Worm (Caenorhabditis elegans): ENCODE measurements around the gene sdz-20.

ce11 chrIII:13380881-13381280 lies 47.0 kb downstream of the sdz-20 start:
- TF ChIP-seq ceh-32 (tag; optimal IDR thresholded peaks at IDR 0.05; ENCODE audit: poor library complexity): no peak
- no peak for TF ChIP-seq R02D3.7 (tag; optimal IDR thresholded peaks at IDR 0.05)
- TF ChIP-seq egl-27 (tag; optimal IDR thresholded peaks at IDR 0.05): no peak
- no peak for TF ChIP-seq lin-29 (GFP tag; IDR thresholded peaks at IDR 0.05)
- no peak for TF ChIP-seq unc-62 (GFP tag; optimal IDR thresholded peaks at IDR 0.05 in 1 of 2)
- no peak for TF ChIP-seq unc-62 (tag; optimal IDR thresholded peaks at IDR 0.05)
- TF ChIP-seq nhr-11 (tag; optimal IDR thresholded peaks at IDR 0.05): no peak
- TF ChIP-seq lir-3 (tag; optimal IDR thresholded peaks at IDR 0.05): no peak
- no peak for TF ChIP-seq nhr-76 (tag; optimal IDR thresholded peaks at IDR 0.05)
